Worm (Caenorhabditis elegans) whole organism, L2 larva: ENCODE results near the gene K11G9.5.

Experiments
- crh-2 ChIP-seq: sonication (generic microtip); optimal IDR thresholded peaks from 2 replicates; lab custom pipeline; 2017; ENCODE audit warnings: missing biosample characterization, missing genetic modification characterization
- fos-1 ChIP-seq: fragments of 150-350 bp; optimal IDR thresholded peaks from 2 replicates; lab custom pipeline; 2014; ENCODE audit warnings: missing biosample characterization, missing genetic modification characterization
- mdl-1 ChIP-seq, 2 experiments: fragments of 150-350 bp in 1 of 2; sonication (generic microtip) in 1 of 2; optimal IDR thresholded peaks; 2 replicates each; lab custom pipeline; 2017; ENCODE audit warnings: missing biosample characterization in 2 of 2, missing genetic modification characterization in 2 of 2
- nhr-237 ChIP-seq: fragments of 150-350 bp; optimal IDR thresholded peaks from 2 replicates; lab custom pipeline; 2014; ENCODE audit warnings: missing biosample characterization, missing genetic modification characterization
- nhr-25 ChIP-seq: fragments of 150-350 bp; sonication (generic microtip); optimal IDR thresholded peaks from 3 replicates; lab custom pipeline; 2014; ENCODE audit warnings: missing biosample characterization, missing genetic modification characterization
- snpc-4 ChIP-seq: fragments of 150-350 bp; optimal IDR thresholded peaks from 2 replicates; lab custom pipeline; 2014; ENCODE audit warnings: missing biosample characterization, missing genetic modification characterization
- unc-55 ChIP-seq: fragments of 150-350 bp; sonication (generic microtip); optimal IDR thresholded peaks from 3 replicates; lab custom pipeline; 2014; ENCODE audit warnings: missing biosample characterization, missing genetic modification reagents, missing genetic modification characterization
- unc-62 ChIP-seq: fragments of 150-350 bp; optimal IDR thresholded peaks from 2 replicates; lab custom pipeline; 2014; ENCODE audit warnings: missing biosample characterization, missing genetic modification reagents, missing genetic modification characterization
- zag-1 ChIP-seq: fragments of 150-350 bp; optimal IDR thresholded peaks from 2 replicates; lab custom pipeline; 2014; ENCODE audit warnings: missing biosample characterization, missing genetic modification characterization
- ztf-4 ChIP-seq: fragments of 150-350 bp; optimal IDR thresholded peaks from 2 replicates; lab custom pipeline; 2014; ENCODE audit warnings: missing biosample characterization, missing genetic modification characterization

DNA sequence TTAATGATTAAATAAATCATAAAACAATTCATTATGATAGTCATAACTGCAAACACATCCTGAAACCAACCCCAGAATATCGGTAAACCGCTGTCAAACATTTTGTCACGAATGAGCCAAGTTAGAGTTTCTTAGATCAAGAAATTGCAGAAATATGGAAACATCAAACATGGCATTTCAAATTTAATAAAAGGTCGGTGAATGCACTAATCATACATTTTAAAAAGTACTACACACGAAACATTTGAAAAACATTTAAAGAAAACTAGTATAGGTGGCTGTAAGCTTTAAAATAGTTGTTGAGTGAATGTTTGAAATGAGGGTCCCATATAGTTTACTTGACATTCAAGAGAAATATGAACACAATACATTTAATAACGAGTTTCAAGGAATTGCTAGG lies 19.6 kb downstream of the K11G9.5 start, which contains the start of gene str-180:
- TF ChIP-seq ztf-4 (tag; lab: Kevin White, UChicago) (no peak), snpc-4 (tag; lab: Kevin White, UChicago) (no peak), crh-2 (tag; lab: Kevin White, UChicago) (no peak), mdl-1 (tag; optimal IDR thresholded peaks at IDR 0.05; lab: Kevin White, UChicago) (no peak), nhr-25 (tag; lab: Kevin White, UChicago) (no peak), nhr-237 (no peak), fos-1 (tag; lab: Kevin White, UChicago) (no peak), zag-1 (tag; lab: Kevin White, UChicago) (no peak), unc-55 (GFP tag; lab: Kevin White, UChicago) (no peak), unc-62 (GFP tag; lab: Kevin White, UChicago) (no peak)
